Worm (Caenorhabditis elegans): ENCODE data around the gene F46G10.4.

F46G10.4 gene

ce11 chrX:13306869-13307446 is 26.9 kb upstream of the F46G10.4 start (continued):
- TF ChIP-seq egl-43 (GFP tag; IDR thresholded peaks at IDR 0.05) (no peak), F10B5.3 (tag; optimal IDR thresholded peaks at IDR 0.05) (peak; percentile 82), nhr-6 (tag; optimal IDR thresholded peaks at IDR 0.05) (peak; percentile 63), dpl-1 (GFP tag; optimal IDR thresholded peaks at IDR 0.05) (peak; percentile 57), arid-1 (GFP tag; conservative IDR thresholded peaks at IDR 0.05) (peak; percentile 91), ZK337.2 (GFP tag; IDR thresholded peaks at IDR 0.05) (peak; percentile 87), mep-1 (tag; optimal IDR thresholded peaks at IDR 0.05) (no peak), nhr-48 (tag; optimal IDR thresholded peaks at IDR 0.05) (peak; percentile 78), cey-2 (tag; optimal IDR thresholded peaks at IDR 0.05; ENCODE audit: borderline replicate concordance, insufficient read depth) (peak; percentile 20), ztf-11 (tag; optimal IDR thresholded peaks at IDR 0.05) (no peak), T20F7.1 (GFP tag; optimal IDR thresholded peaks at IDR 0.05) (peak; percentile 81), aly-2 (tag; optimal IDR thresholded peaks at IDR 0.05) (no peak), nhr-111 (GFP tag; optimal IDR thresholded peaks at IDR 0.05) (peak; percentile 85), attf-4 (tag; optimal IDR thresholded peaks at IDR 0.05) (no peak), ceh-44 (GFP tag; IDR thresholded peaks at IDR 0.05) (peak; percentile 87), unc-62 (GFP tag; optimal IDR thresholded peaks at IDR 0.05 in 1 of 2) (peak in 1 of 2 experiments; percentile 96), unc-62 (tag; optimal IDR thresholded peaks at IDR 0.05) (no peak), lim-7 (GFP tag; IDR thresholded peaks at IDR 0.05) (peak; percentile 98), nhr-11 (tag; optimal IDR thresholded peaks at IDR 0.05) (peak; percentile 60), daf-12 (tag; optimal IDR thresholded peaks at IDR 0.05) (no peak), snpc-4 (tag; optimal IDR thresholded peaks at IDR 0.05) (no peak), unc-130 (GFP tag; optimal IDR thresholded peaks at IDR 0.05) (peak; percentile 81), zip-11 (GFP tag; IDR thresholded peaks at IDR 0.05) (peak; percentile 65; the same call in 1 of the 2 replicates), daf-16 (GFP tag; optimal IDR thresholded peaks at IDR 0.05) (peak; percentile 87 to 97), daf-16 (tag; optimal IDR thresholded peaks at IDR 0.05) (peak; percentile 89), nhr-77 (tag; optimal IDR thresholded peaks at IDR 0.05) (peak; percentile 71), dmd-9 (GFP tag; IDR thresholded peaks at IDR 0.05) (peak; percentile 72; the same call in 1 of the 2 replicates), nhr-28 (tag; optimal IDR thresholded peaks at IDR 0.05) (peak; percentile 57), F26F4.8 (GFP tag; conservative IDR thresholded peaks at IDR 0.05) (peak; percentile 80), rbr-2 (tag; optimal IDR thresholded peaks at IDR 0.05) (peak; percentile 90), nhr-25 (tag; optimal IDR thresholded peaks at IDR 0.05; ENCODE audit: borderline replicate concordance, insufficient read depth) (no peak), mxl-3 (GFP tag; optimal IDR thresholded peaks at IDR 0.05) (peak; percentile 72), hlh-30 (tag; optimal IDR thresholded peaks at IDR 0.05; ENCODE audit: insufficient read depth) (peak; percentile 83), snpc-1.2 (GFP tag; IDR thresholded peaks at IDR 0.05) (peak; percentile 92), egl-27 (tag; optimal IDR thresholded peaks at IDR 0.05) (no peak), Y75B8A.6 (GFP tag; IDR thresholded peaks at IDR 0.05) (peak; percentile 96), ZK546.5 (tag; optimal IDR thresholded peaks at IDR 0.05) (no peak), nhr-76 (tag; optimal IDR thresholded peaks at IDR 0.05) (no peak), nhr-10 (tag; optimal IDR thresholded peaks at IDR 0.05) (no peak), zfp-3 (GFP tag; conservative IDR thresholded peaks at IDR 0.05) (peak; percentile 85), lin-1 (GFP tag; IDR thresholded peaks at IDR 0.05) (peak; percentile 89), tag-97 (GFP tag; IDR thresholded peaks at IDR 0.05) (no peak), hlh-11 (tag; optimal IDR thresholded peaks at IDR 0.05) (no peak), vab-7 (GFP tag; IDR thresholded peaks at IDR 0.05) (peak; percentile 98), ces-1 (GFP tag; optimal IDR thresholded peaks at IDR 0.05) (peak; percentile 23), mxl-2 (GFP tag; conservative IDR thresholded peaks at IDR 0.05) (peak; percentile 79), F37D6.2 (tag; optimal IDR thresholded peaks at IDR 0.05) (peak; percentile 78), Y105C5A.15 (GFP tag; IDR thresholded peaks at IDR 0.05) (peak; percentile 88; the same call in 1 of the 2 replicates), lsy-2 (tag; optimal IDR thresholded peaks at IDR 0.05) (peak in 1 of 2 experiments; percentile 3), ztf-7 (tag; optimal IDR thresholded peaks at IDR 0.05) (peak; percentile 88), spr-3 (GFP tag; optimal IDR thresholded peaks at IDR 0.05) (peak; percentile 83)
